Fruit fly (Drosophila melanogaster) whole organism, embryonic: Measurements from ENCODE around the gene CG2652.

Experiments
- ATbp ChIP-seq: fragments of 200-800 bp; sonication (Bioruptor generic); optimal IDR thresholded peaks from 2 replicates; lab custom pipeline; 2017; ENCODE audit warnings: missing biosample characterization, mild to moderate bottlenecking, missing genetic modification characterization, missing genetic modification reagents
- Awh ChIP-seq: fragments of 200-800 bp; sonication (Bioruptor generic); IDR thresholded peaks from 2 replicates; pipeline ENCODE4, ENCODE4 v1.3.6; 2022; ENCODE audit warnings: missing biosample characterization, missing genetic modification characterization
- Blimp-1 ChIP-seq: fragments of 200-800 bp; sonication (Bioruptor generic); optimal IDR thresholded peaks from 3 replicates; lab custom pipeline; 2018; ENCODE audit warnings: missing biosample characterization, missing genetic modification characterization, mild to moderate bottlenecking, moderate library complexity, missing genetic modification reagents
- BtbVII ChIP-seq: fragments of 200-800 bp; sonication (Bioruptor generic); optimal IDR thresholded peaks from 3 replicates; lab custom pipeline; 2017; ENCODE audit warnings: missing biosample characterization, mild to moderate bottlenecking, missing genetic modification characterization
- CG10147 ChIP-seq: fragments of 200-800 bp; sonication (Bioruptor generic); optimal IDR thresholded peaks from 2 replicates; lab custom pipeline; 2019; ENCODE audit warnings: missing biosample characterization, mild to moderate bottlenecking, missing genetic modification characterization, moderate library complexity
- CG11456 ChIP-seq: fragments of 200-800 bp; sonication (Bioruptor generic); IDR thresholded peaks from 3 replicates; pipeline ENCODE4 v1.3.6; 2022; ENCODE audit warnings: missing biosample characterization, missing genetic modification characterization
- CG12219 ChIP-seq: fragments of 200-800 bp; sonication (Bioruptor generic); optimal IDR thresholded peaks from 3 replicates; lab custom pipeline; 2018; ENCODE audit warnings: missing biosample characterization, mild to moderate bottlenecking, missing genetic modification characterization
- CG13624 ChIP-seq: fragments of 200-800 bp; sonication (Bioruptor generic); optimal IDR thresholded peaks from 2 replicates; lab custom pipeline; 2016; ENCODE audit warnings: missing biosample characterization, missing genetic modification characterization
- CG14441 ChIP-seq: fragments of 200-800 bp; sonication (Bioruptor generic); IDR thresholded peaks from 2 replicates; pipeline ENCODE4 v1.3.6; 2022; ENCODE audit warnings: missing biosample characterization, missing genetic modification characterization
- CG14965 ChIP-seq: fragments of 200-800 bp; sonication (Bioruptor generic); optimal IDR thresholded peaks from 2 replicates; lab custom pipeline; 2016; ENCODE audit warnings: missing biosample characterization, missing genetic modification characterization, borderline replicate concordance
- CG15073 ChIP-seq: fragments of 200-800 bp; sonication (Bioruptor generic); optimal IDR thresholded peaks from 2 replicates; lab custom pipeline; 2016; ENCODE audit warnings: missing biosample characterization, missing genetic modification characterization
- CG16815 ChIP-seq: fragments of 200-800 bp; sonication (Bioruptor generic); optimal IDR thresholded peaks from 3 replicates; lab custom pipeline; 2017; ENCODE audit warnings: missing biosample characterization, mild to moderate bottlenecking, missing genetic modification characterization
- CG18599 ChIP-seq: fragments of 200-800 bp; sonication (Bioruptor generic); optimal IDR thresholded peaks from 3 replicates; lab custom pipeline; 2017; ENCODE audit warnings: missing biosample characterization, missing genetic modification characterization, mild to moderate bottlenecking, moderate library complexity, missing genetic modification reagents
- CG3163 ChIP-seq: fragments of 200-800 bp; sonication (Bioruptor generic); optimal IDR thresholded peaks from 3 replicates; lab custom pipeline; 2016; ENCODE audit warnings: missing biosample characterization, missing genetic modification characterization
- CG5245 ChIP-seq: fragments of 200-800 bp; sonication (Bioruptor generic); optimal IDR thresholded peaks from 3 replicates; lab custom pipeline; 2016; ENCODE audit warnings: missing biosample characterization, missing genetic modification characterization
- CG6175 ChIP-seq: fragments of 200-800 bp; sonication (Bioruptor generic); IDR thresholded peaks from 3 replicates; pipeline ENCODE4 v1.3.6; 2022; ENCODE audit warnings: missing biosample characterization, missing genetic modification characterization
- CG6683 ChIP-seq: fragments of 200-800 bp; sonication (Bioruptor generic); optimal IDR thresholded peaks from 2 replicates; lab custom pipeline; 2017; ENCODE audit warnings: missing biosample characterization, mild to moderate bottlenecking, missing genetic modification characterization, missing genetic modification reagents
- CG7271 ChIP-seq: fragments of 200-800 bp; sonication (Bioruptor generic); optimal IDR thresholded peaks from 2 replicates; lab custom pipeline; 2018; ENCODE audit warnings: missing biosample characterization, mild to moderate bottlenecking, missing genetic modification characterization, moderate library complexity
- CG7556 ChIP-seq: fragments of 200-800 bp; sonication (Bioruptor generic); optimal IDR thresholded peaks from 2 replicates; lab custom pipeline; 2017; ENCODE audit warnings: missing biosample characterization, mild to moderate bottlenecking, missing genetic modification characterization
- CG8290 ChIP-seq, 3 experiments: fragments of 200-800 bp; sonication (Bioruptor generic); optimal IDR thresholded peaks; 2 replicates each; lab custom pipeline; 2016 to 2019; ENCODE audit warnings: missing biosample characterization in 3 of 3, missing genetic modification characterization in 3 of 3, mild to moderate bottlenecking in 2 of 3, moderate library complexity in 1 of 3
- Dfd ChIP-seq, 2 experiments: fragments of >200 bp; optimal IDR thresholded peaks; 2 replicates each; lab custom pipeline; 2017; ENCODE audit warnings: missing biosample characterization in 2 of 2, missing genetic modification characterization in 2 of 2
- Dp ChIP-seq: fragments of 200-800 bp; sonication (Bioruptor generic); optimal IDR thresholded peaks from 2 replicates; lab custom pipeline; 2018; ENCODE audit warnings: missing biosample characterization, mild to moderate bottlenecking, missing genetic modification characterization, moderate library complexity
- Ets65A ChIP-seq: fragments of 200-800 bp; sonication (Bioruptor generic); peaks from one replicate; lab custom pipeline; 2016; ENCODE audit warnings: missing biosample characterization, missing genetic modification characterization
- Gug ChIP-seq: fragments of 200-800 bp; sonication (Bioruptor generic); IDR thresholded peaks from 4 replicates; pipeline ENCODE4 v1.3.6; 2022; ENCODE audit warnings: missing biosample characterization, missing genetic modification characterization
- Lpt ChIP-seq: fragments of >200 bp; optimal IDR thresholded peaks from 2 replicates; lab custom pipeline; 2018; ENCODE audit warnings: missing biosample characterization, missing genetic modification characterization
- NC2β ChIP-seq: fragments of 200-800 bp; sonication (Bioruptor generic); optimal IDR thresholded peaks from 2 replicates; lab custom pipeline; 2016; ENCODE audit warnings: missing biosample characterization, missing genetic modification characterization
- Oli ChIP-seq: fragments of 200-800 bp; sonication (Bioruptor generic); optimal IDR thresholded peaks from 2 replicates; lab custom pipeline; 2018; ENCODE audit warnings: missing biosample characterization, mild to moderate bottlenecking, missing genetic modification characterization, moderate library complexity
- Scr ChIP-seq: fragments of 200-800 bp; sonication (Bioruptor generic); IDR thresholded peaks from 2 replicates; pipeline ENCODE4 v1.3.6; 2022; ENCODE audit warnings: missing biosample characterization, missing genetic modification characterization; ENCODE audit not compliant: partially characterized antibody
- YL-1 ChIP-seq: fragments of 200-800 bp; sonication (Bioruptor generic); optimal IDR thresholded peaks from 3 replicates; lab custom pipeline; 2017; ENCODE audit warnings: missing biosample characterization, mild to moderate bottlenecking, missing genetic modification characterization
- al ChIP-seq: fragments of 200-800 bp; sonication (Bioruptor generic); IDR thresholded peaks from 2 replicates; pipeline ENCODE4 v1.3.6; 2022; ENCODE audit warnings: missing biosample characterization, missing genetic modification characterization
- ap ChIP-seq: fragments of 200-800 bp; sonication (Bioruptor generic); IDR thresholded peaks from 2 replicates; pipeline ENCODE4 v1.3.6; 2022; ENCODE audit warnings: missing biosample characterization, missing genetic modification characterization
- ash1 ChIP-seq: fragments of 200-800 bp; sonication (Bioruptor generic); optimal IDR thresholded peaks from 2 replicates; lab custom pipeline; 2018; ENCODE audit warnings: missing biosample characterization, mild to moderate bottlenecking, missing genetic modification characterization
- bowl ChIP-seq: fragments of 200-800 bp; sonication (Bioruptor generic); IDR thresholded peaks from 2 replicates; pipeline ENCODE4 v1.3.6; 2022; ENCODE audit warnings: missing biosample characterization, missing genetic modification characterization
- btn ChIP-seq: fragments of 200-800 bp; sonication (Bioruptor generic); optimal IDR thresholded peaks from 2 replicates; lab custom pipeline; 2016; ENCODE audit warnings: missing biosample characterization, missing genetic modification characterization
- crp ChIP-seq, 2 experiments: fragments of 200-800 bp; sonication (Bioruptor generic); optimal IDR thresholded peaks; 2 replicates in 1 of 2; 3 replicates in 1 of 2; lab custom pipeline; 2017; ENCODE audit warnings: missing biosample characterization in 2 of 2, missing genetic modification characterization in 2 of 2, mild to moderate bottlenecking in 1 of 2, moderate library complexity in 1 of 2
- ewg ChIP-seq: fragments of 200-800 bp; sonication (Bioruptor generic); optimal IDR thresholded peaks from 3 replicates; lab custom pipeline; 2017; ENCODE audit warnings: mild to moderate bottlenecking, missing biosample characterization, missing genetic modification reagents, missing genetic modification characterization
- gsb-n ChIP-seq: fragments of 200-800 bp; sonication (Bioruptor generic); optimal IDR thresholded peaks from 3 replicates; lab custom pipeline; 2018; ENCODE audit warnings: missing biosample characterization, mild to moderate bottlenecking, missing genetic modification characterization
- rib ChIP-seq: fragments of 200-800 bp; sonication (Bioruptor generic); IDR thresholded peaks from 2 replicates; pipeline ENCODE4 v1.3.6; 2022; ENCODE audit warnings: missing biosample characterization, missing genetic modification characterization
- row ChIP-seq: fragments of 200-800 bp; sonication (Bioruptor generic); IDR thresholded peaks from 3 replicates; pipeline ENCODE4 v1.3.6; 2022; ENCODE audit warnings: missing biosample characterization, missing genetic modification characterization
- sc ChIP-seq, 3 experiments: fragments of >200 bp in 2 of 3; fragments of 200-800 bp in 1 of 3; sonication (Bioruptor generic) in 1 of 3; optimal IDR thresholded peaks; 2 replicates in 2 of 3; 3 replicates in 1 of 3; lab custom pipeline; 2017; ENCODE audit warnings: mild to moderate bottlenecking in 1 of 3, missing biosample characterization in 1 of 3, missing genetic modification characterization in 1 of 3, missing genetic modification reagents in 1 of 3
- sens-2 ChIP-seq: fragments of 200-800 bp; sonication (Bioruptor generic); IDR thresholded peaks from 2 replicates; pipeline ENCODE4 v1.3.6; 2022; ENCODE audit warnings: missing biosample characterization, missing genetic modification characterization
- slbo ChIP-seq: fragments of 200-800 bp; sonication (Bioruptor generic); IDR thresholded peaks from 2 replicates; pipeline ENCODE4 v1.3.6; 2022; ENCODE audit warnings: missing biosample characterization, missing genetic modification characterization
- slp2 ChIP-seq: fragments of 200-800 bp; sonication (Bioruptor generic); optimal IDR thresholded peaks from 2 replicates; lab custom pipeline; 2016; ENCODE audit warnings: missing biosample characterization, missing genetic modification characterization
- sna ChIP-seq: fragments of 200-800 bp; sonication (Bioruptor generic); IDR thresholded peaks from 2 replicates; pipeline ENCODE4 v1.3.6; 2022; ENCODE audit warnings: missing biosample characterization, missing genetic modification characterization; ENCODE audit not compliant: partially characterized antibody
- so ChIP-seq: fragments of 200-800 bp; sonication (Bioruptor generic); IDR thresholded peaks from 3 replicates; pipeline ENCODE4 v1.3.6; 2022; ENCODE audit warnings: missing biosample characterization, missing genetic modification characterization
- stc ChIP-seq: fragments of 200-800 bp; sonication (Bioruptor generic); IDR thresholded peaks from 2 replicates; pipeline ENCODE4 v1.3.6; 2022; ENCODE audit warnings: missing biosample characterization, missing genetic modification characterization
- unpg ChIP-seq: fragments of 200-800 bp; sonication (Bioruptor generic); optimal IDR thresholded peaks from 3 replicates; lab custom pipeline; 2018; ENCODE audit warnings: missing biosample characterization, mild to moderate bottlenecking, missing genetic modification characterization, moderate library complexity
- vvl ChIP-seq: fragments of 200-800 bp; sonication (Bioruptor generic); IDR thresholded peaks from 2 replicates; pipeline ENCODE4 v1.3.6; 2022; ENCODE audit warnings: missing biosample characterization, missing genetic modification characterization
- zen ChIP-seq: fragments of 200-800 bp; sonication (Bioruptor generic); optimal IDR thresholded peaks from 3 replicates; lab custom pipeline; 2018; ENCODE audit warnings: missing biosample characterization, mild to moderate bottlenecking, missing genetic modification characterization, moderate library complexity

CG2652 gene

DNA sequence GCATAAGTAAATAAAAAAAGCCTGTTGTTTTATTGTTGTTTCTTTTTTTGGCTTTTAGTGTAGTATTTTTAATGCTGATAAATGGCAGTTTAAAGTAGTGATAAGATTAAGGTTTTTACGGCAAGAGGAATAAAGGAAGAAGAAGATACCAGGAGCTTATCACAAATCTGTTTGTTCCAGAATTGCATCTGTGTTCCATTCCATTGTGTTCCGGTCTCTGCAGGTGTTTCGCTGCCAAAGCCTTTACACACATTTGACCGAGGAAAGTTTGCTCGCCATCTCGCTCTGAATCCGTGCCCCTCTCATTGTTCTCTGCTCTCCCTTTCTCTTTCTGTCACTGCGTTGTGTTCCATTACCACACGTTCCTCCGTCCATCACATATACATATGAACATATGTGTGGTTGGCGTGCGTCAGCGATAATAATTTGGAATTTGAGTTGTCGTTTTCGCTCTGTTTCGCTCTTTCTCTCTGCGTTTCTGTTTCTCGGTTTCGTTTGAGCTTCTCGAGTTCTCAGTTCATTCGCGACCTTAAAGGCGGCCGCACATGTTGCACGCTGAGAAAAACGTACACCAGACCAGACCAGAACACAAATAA is 24.4 kb downstream of the CG2652 start (continued):
- TF ChIP-seq CG10147 (GFP tag; lab: Kevin White, UChicago): no peak
- TF ChIP-seq CG8290 (GFP tag; optimal IDR thresholded peaks at IDR 0.05; lab: Kevin White, UChicago): peak; percentile 32
- no peak for TF ChIP-seq CG8290 (tag; optimal IDR thresholded peaks at IDR 0.05; lab: Kevin White, UChicago)
- no peak for TF ChIP-seq Gug (GFP tag; lab: Robert Waterston, UW)
- peak; percentile 21; the same call in 1 of the 3 replicates for TF ChIP-seq row (GFP tag; lab: Robert Waterston, UW)
- no peak for TF ChIP-seq YL-1
- TF ChIP-seq CG3163: peak; percentile 14
- TF ChIP-seq ash1: no peak
- TF ChIP-seq Dp (GFP tag; lab: Kevin White, UChicago): no peak
- TF ChIP-seq CG15073 (GFP tag; lab: Kevin White, UChicago): no peak
- no peak for TF ChIP-seq crp (GFP tag; optimal IDR thresholded peaks at IDR 0.05; lab: Kevin White, UChicago)
- 0 out of 3 replicates have a peak, but pooled peaks have one; percentile 18 for TF ChIP-seq so (GFP tag; lab: Robert Waterston, UW)
- TF ChIP-seq slp2 (GFP tag; lab: Kevin White, UChicago): no peak
- no peak for TF ChIP-seq CG14965 (GFP tag; lab: Kevin White, UChicago)
- no peak for TF ChIP-seq ap (GFP tag; lab: Robert Waterston, UW)
- TF ChIP-seq stc (GFP tag; lab: Robert Waterston, UW): no peak
- TF ChIP-seq CG7556 (GFP tag; lab: Kevin White, UChicago): no peak
- peak; percentile 38; the same call in 1 of the 2 replicates for TF ChIP-seq vvl (GFP tag; lab: Robert Waterston, UW)
- peak; percentile 39 for TF ChIP-seq BtbVII
- TF ChIP-seq CG6175 (GFP tag; lab: Robert Waterston, UW): no peak
- no peak for TF ChIP-seq btn (GFP tag; lab: Kevin White, UChicago)
- no peak for TF ChIP-seq rib (GFP tag; lab: Robert Waterston, UW)
- no peak for TF ChIP-seq CG16815 (GFP tag; lab: Kevin White, UChicago)
- 0 out of 2 replicates have a peak, but pooled peaks have one; percentile 17 for TF ChIP-seq Scr (GFP tag; lab: Robert Waterston, UW)
- no peak for TF ChIP-seq gsb-n
- no peak for TF ChIP-seq ATbp (GFP tag; lab: Kevin White, UChicago)
- TF ChIP-seq CG14441: no peak
- no peak for TF ChIP-seq Dfd (GFP tag; optimal IDR thresholded peaks at IDR 0.05; lab: Kevin White, UChicago)
- TF ChIP-seq Awh (GFP tag; lab: Robert Waterston, UW): no peak
- peak; percentile 45 for TF ChIP-seq Blimp-1
- no peak for TF ChIP-seq CG6683 (GFP tag; lab: Kevin White, UChicago)
- no peak for TF ChIP-seq ewg (GFP tag; lab: Kevin White, UChicago)
- no peak for TF ChIP-seq sc (optimal IDR thresholded peaks at IDR 0.05; lab: Kevin White, UChicago)
- no peak for TF ChIP-seq sc (GFP tag; optimal IDR thresholded peaks at IDR 0.05; lab: Kevin White, UChicago)
- no peak for TF ChIP-seq Oli (tag; lab: Kevin White, UChicago)
- no peak for TF ChIP-seq sna
- TF ChIP-seq Ets65A (GFP tag; lab: Kevin White, UChicago): no peak
- no peak for TF ChIP-seq al (GFP tag; lab: Robert Waterston, UW)
- no peak for TF ChIP-seq sens-2 (GFP tag; lab: Robert Waterston, UW)
- no peak for TF ChIP-seq unpg (GFP tag; lab: Kevin White, UChicago)
- no peak for TF ChIP-seq Lpt (GFP tag; lab: Kevin White, UChicago)
- TF ChIP-seq CG11456 (GFP tag; lab: Robert Waterston, UW): no peak
- TF ChIP-seq NC2β (GFP tag; lab: Kevin White, UChicago): no peak
- TF ChIP-seq slbo (GFP tag; lab: Robert Waterston, UW): no peak
- peak; percentile 39 for TF ChIP-seq CG18599
- TF ChIP-seq CG13624 (GFP tag; lab: Kevin White, UChicago): no peak
- no peak for TF ChIP-seq bowl
- TF ChIP-seq CG5245 (GFP tag; lab: Kevin White, UChicago): no peak
- no peak for TF ChIP-seq CG12219 (GFP tag; lab: Kevin White, UChicago)
- TF ChIP-seq zen: no peak
- TF ChIP-seq CG7271: no peak
